Fruit fly (Drosophila melanogaster) whole organism, embryonic: ENCODE results near the gene Ppi1.

Experiments
- Abd-B ChIP-seq: fragments of 200-800 bp; sonication (Bioruptor generic); optimal IDR thresholded peaks from 2 replicates; lab custom pipeline; 2018; ENCODE audit warnings: missing biosample characterization, mild to moderate bottlenecking, missing genetic modification characterization, moderate library complexity
- Atf3 ChIP-seq: fragments of 200-800 bp; sonication (Bioruptor generic); optimal IDR thresholded peaks from 3 replicates; lab custom pipeline; 2016; ENCODE audit warnings: missing biosample characterization, missing genetic modification characterization
- Bteb2 ChIP-seq: fragments of 200-800 bp; sonication (Bioruptor generic); optimal IDR thresholded peaks from 2 replicates; lab custom pipeline; 2016; ENCODE audit warnings: missing biosample characterization, missing genetic modification characterization
- CG10462 ChIP-seq: fragments of 200-800 bp; sonication (Bioruptor generic); optimal IDR thresholded peaks from 2 replicates; lab custom pipeline; 2016; ENCODE audit warnings: missing biosample characterization, missing genetic modification characterization
- CG11085 ChIP-seq: fragments of 200-800 bp; sonication (Bioruptor generic); IDR thresholded peaks from 2 replicates; pipeline ENCODE4 v1.3.6; 2022; ENCODE audit warnings: missing biosample characterization, missing genetic modification characterization
- CG11247 ChIP-seq: fragments of 200-800 bp; sonication (Bioruptor generic); IDR thresholded peaks from 2 replicates; pipeline ENCODE4 v1.3.6; 2022; ENCODE audit warnings: missing biosample characterization, missing genetic modification characterization
- CG14860 ChIP-seq: fragments of 200-800 bp; sonication (Bioruptor generic); IDR thresholded peaks from 3 replicates; pipeline ENCODE4 v1.3.6; 2022; ENCODE audit warnings: missing biosample characterization, missing genetic modification characterization; ENCODE audit not compliant: partially characterized antibody
- CG15514 ChIP-seq: fragments of 200-800 bp; sonication (Bioruptor generic); optimal IDR thresholded peaks from 3 replicates; lab custom pipeline; 2017; ENCODE audit warnings: missing biosample characterization, missing genetic modification characterization, mild to moderate bottlenecking, moderate library complexity, missing genetic modification reagents
- CG17359 ChIP-seq: fragments of 200-800 bp; sonication (Bioruptor generic); optimal IDR thresholded peaks from 3 replicates; lab custom pipeline; 2018; ENCODE audit warnings: missing biosample characterization, mild to moderate bottlenecking, missing genetic modification characterization, moderate library complexity
- CG30403 ChIP-seq: fragments of 200-800 bp; sonication (Bioruptor generic); optimal IDR thresholded peaks from 3 replicates; lab custom pipeline; 2016; ENCODE audit warnings: missing biosample characterization, missing genetic modification characterization
- CG33213 ChIP-seq: fragments of 200-800 bp; sonication (Bioruptor generic); optimal IDR thresholded peaks from 3 replicates; lab custom pipeline; 2016; ENCODE audit warnings: missing biosample characterization, missing genetic modification characterization
- CG34376 ChIP-seq: fragments of 200-800 bp; sonication (Bioruptor generic); optimal IDR thresholded peaks from 2 replicates; lab custom pipeline; 2018; ENCODE audit warnings: missing biosample characterization, mild to moderate bottlenecking, missing genetic modification characterization
- CG4404 ChIP-seq: fragments of 200-800 bp; sonication (Bioruptor generic); IDR thresholded peaks from 2 replicates; pipeline ENCODE4 v1.3.6; 2022; ENCODE audit warnings: missing biosample characterization, missing genetic modification characterization
- CG4707 ChIP-seq: fragments of 200-800 bp; sonication (Bioruptor generic); optimal IDR thresholded peaks from 2 replicates; lab custom pipeline; 2018; ENCODE audit warnings: missing biosample characterization, mild to moderate bottlenecking, missing genetic modification characterization, moderate library complexity
- CG4730 ChIP-seq: fragments of 200-800 bp; sonication (Bioruptor generic); IDR thresholded peaks from 2 replicates; pipeline ENCODE4 v1.3.6; 2022; ENCODE audit warnings: missing biosample characterization, missing genetic modification characterization
- CG5180 ChIP-seq: fragments of 200-800 bp; sonication (Bioruptor generic); optimal IDR thresholded peaks from 3 replicates; lab custom pipeline; 2017; ENCODE audit warnings: missing biosample characterization, missing genetic modification characterization, mild to moderate bottlenecking, moderate library complexity, missing genetic modification reagents
- CG5245 ChIP-seq: fragments of 200-800 bp; sonication (Bioruptor generic); optimal IDR thresholded peaks from 3 replicates; lab custom pipeline; 2016; ENCODE audit warnings: missing biosample characterization, missing genetic modification characterization
- CkIIα-i1 ChIP-seq: fragments of 200-800 bp; sonication (Bioruptor generic); IDR thresholded peaks from 2 replicates; pipeline ENCODE4 v1.3.6; 2022; ENCODE audit warnings: missing biosample characterization, missing genetic modification characterization
- D19A ChIP-seq: fragments of 200-800 bp; optimal IDR thresholded peaks from 3 replicates; lab custom pipeline; 2019; ENCODE audit warnings: missing biosample characterization, mild to moderate bottlenecking, missing genetic modification characterization, moderate library complexity
- Dip3 ChIP-seq: fragments of 200-800 bp; sonication (Bioruptor generic); optimal IDR thresholded peaks from 3 replicates; lab custom pipeline; 2016; ENCODE audit warnings: missing biosample characterization, missing genetic modification characterization
- Hey ChIP-seq: fragments of 200-800 bp; sonication (Bioruptor generic); optimal IDR thresholded peaks from 3 replicates; lab custom pipeline; 2018; ENCODE audit warnings: missing biosample characterization, mild to moderate bottlenecking, missing genetic modification characterization
- HmgZ ChIP-seq: fragments of 200-800 bp; sonication (Bioruptor generic); optimal IDR thresholded peaks from 2 replicates; lab custom pipeline; 2018; ENCODE audit warnings: missing biosample characterization, mild to moderate bottlenecking, missing genetic modification characterization
- Hr78 ChIP-seq, 2 experiments: fragments of 200-800 bp in 1 of 2; fragments of >200 bp in 1 of 2; sonication (Bioruptor generic) in 1 of 2; optimal IDR thresholded peaks; 2 replicates each; lab custom pipeline; 2017 to 2019; ENCODE audit warnings: missing biosample characterization in 2 of 2, missing genetic modification characterization in 2 of 2, mild to moderate bottlenecking in 1 of 2, moderate library complexity in 1 of 2
- Hsf ChIP-seq: fragments of 200-800 bp; sonication (Bioruptor generic); optimal IDR thresholded peaks from 3 replicates; lab custom pipeline; 2016; ENCODE audit warnings: missing biosample characterization, missing genetic modification characterization
- Lim3 ChIP-seq: fragments of 200-800 bp; sonication (Bioruptor generic); IDR thresholded peaks from 2 replicates; pipeline ENCODE4 v1.3.6; 2022; ENCODE audit warnings: missing biosample characterization, missing genetic modification characterization
- Med ChIP-seq: fragments of 200-800 bp; sonication (Bioruptor generic); peaks from one replicate; lab custom pipeline; 2016; ENCODE audit warnings: missing biosample characterization, missing genetic modification characterization, mild to moderate bottlenecking, inconsistent platforms, moderate library complexity
- Poxn ChIP-seq: fragments of 200-800 bp; sonication (Bioruptor generic); IDR thresholded peaks from 2 replicates; pipeline ENCODE4 v1.3.6; 2022; ENCODE audit warnings: missing biosample characterization, missing genetic modification characterization
- Ravus ChIP-seq: fragments of 200-800 bp; sonication (Bioruptor generic); IDR thresholded peaks from 2 replicates; pipeline ENCODE4 v1.3.6; 2022; ENCODE audit warnings: missing biosample characterization, missing genetic modification characterization
- Side ChIP-seq: fragments of 200-800 bp; sonication (Bioruptor generic); optimal IDR thresholded peaks from 2 replicates; lab custom pipeline; 2016; ENCODE audit warnings: missing biosample characterization, missing genetic modification characterization
- Sox102F ChIP-seq: fragments of 200-800 bp; sonication (Bioruptor generic); optimal IDR thresholded peaks from 2 replicates; lab custom pipeline; 2018; ENCODE audit warnings: missing biosample characterization, mild to moderate bottlenecking, missing genetic modification characterization, moderate library complexity
- az2 ChIP-seq: fragments of 200-800 bp; sonication (Bioruptor generic); optimal IDR thresholded peaks from 3 replicates; lab custom pipeline; 2016; ENCODE audit warnings: missing biosample characterization, missing genetic modification characterization
- btn ChIP-seq: fragments of 200-800 bp; sonication (Bioruptor generic); optimal IDR thresholded peaks from 2 replicates; lab custom pipeline; 2016; ENCODE audit warnings: missing biosample characterization, missing genetic modification characterization
- cg ChIP-seq: fragments of 200-800 bp; sonication (Bioruptor generic); optimal IDR thresholded peaks from 3 replicates; lab custom pipeline; 2019; ENCODE audit warnings: missing biosample characterization, mild to moderate bottlenecking, missing genetic modification characterization, moderate library complexity
- corto ChIP-seq: fragments of 200-800 bp; sonication (Bioruptor generic); optimal IDR thresholded peaks from 2 replicates; lab custom pipeline; 2016; ENCODE audit warnings: missing biosample characterization, mild to moderate bottlenecking, missing genetic modification characterization, moderate library complexity
- crp ChIP-seq, 2 experiments: fragments of 200-800 bp; sonication (Bioruptor generic); optimal IDR thresholded peaks; 2 replicates in 1 of 2; 3 replicates in 1 of 2; lab custom pipeline; 2017; ENCODE audit warnings: missing biosample characterization in 2 of 2, missing genetic modification characterization in 2 of 2, mild to moderate bottlenecking in 1 of 2, moderate library complexity in 1 of 2
- danr ChIP-seq: fragments of 200-800 bp; sonication (Bioruptor generic); IDR thresholded peaks from 2 replicates; pipeline ENCODE4 v1.3.6; 2022; ENCODE audit warnings: missing biosample characterization, missing genetic modification characterization
- en ChIP-seq: fragments of 200-800 bp; sonication (Bioruptor generic); optimal IDR thresholded peaks from 2 replicates; lab custom pipeline; 2016; ENCODE audit warnings: missing biosample characterization, missing genetic modification characterization
- eyg ChIP-seq: fragments of 200-800 bp; sonication (Bioruptor generic); optimal IDR thresholded peaks from 3 replicates; lab custom pipeline; 2016; ENCODE audit warnings: missing biosample characterization, missing genetic modification characterization
- grau ChIP-seq: fragments of 200-800 bp; optimal IDR thresholded peaks from 3 replicates; lab custom pipeline; 2019; ENCODE audit warnings: missing biosample characterization, mild to moderate bottlenecking, missing genetic modification characterization, moderate library complexity
- gro ChIP-seq: fragments of 200-800 bp; sonication (Bioruptor generic); optimal IDR thresholded peaks from 2 replicates; lab custom pipeline; 2016; ENCODE audit warnings: missing biosample characterization, missing genetic modification characterization
- gsb-n ChIP-seq: fragments of 200-800 bp; sonication (Bioruptor generic); optimal IDR thresholded peaks from 3 replicates; lab custom pipeline; 2018; ENCODE audit warnings: missing biosample characterization, mild to moderate bottlenecking, missing genetic modification characterization
- ind ChIP-seq: fragments of 200-800 bp; sonication (Bioruptor generic); optimal IDR thresholded peaks from 3 replicates; lab custom pipeline; 2016; ENCODE audit warnings: missing biosample characterization, missing genetic modification characterization
- kay ChIP-seq: fragments of 200-800 bp; sonication (Bioruptor generic); optimal IDR thresholded peaks from 2 replicates; lab custom pipeline; 2016; ENCODE audit warnings: missing biosample characterization, missing genetic modification characterization
- onecut ChIP-seq: fragments of 200-800 bp; sonication (Bioruptor generic); IDR thresholded peaks from 2 replicates; pipeline ENCODE4 v1.3.6; 2022; ENCODE audit warnings: missing biosample characterization, missing genetic modification characterization
- pzg ChIP-seq: fragments of 200-800 bp; sonication (Bioruptor generic); optimal IDR thresholded peaks from 3 replicates; lab custom pipeline; 2018; ENCODE audit warnings: missing biosample characterization, mild to moderate bottlenecking, missing genetic modification characterization, moderate library complexity
- sisA ChIP-seq: fragments of 200-800 bp; sonication (Bioruptor generic); IDR thresholded peaks from 2 replicates; pipeline ENCODE4 v1.3.6; 2022; ENCODE audit warnings: missing biosample characterization, missing genetic modification characterization
- unpg ChIP-seq: fragments of 200-800 bp; sonication (Bioruptor generic); optimal IDR thresholded peaks from 3 replicates; lab custom pipeline; 2018; ENCODE audit warnings: missing biosample characterization, mild to moderate bottlenecking, missing genetic modification characterization, moderate library complexity
- z ChIP-seq: fragments of 200-800 bp; sonication (Bioruptor generic); IDR thresholded peaks from 3 replicates; pipeline ENCODE4 v1.3.6; 2022; ENCODE audit warnings: missing biosample characterization, missing genetic modification characterization
- zfh2 ChIP-seq: fragments of 200-800 bp; sonication (Bioruptor generic); optimal IDR thresholded peaks from 2 replicates; lab custom pipeline; 2016; ENCODE audit warnings: missing biosample characterization, missing genetic modification characterization

Ppi1 gene

dm6 chr3R:30134063-30135047, 5.4 kb upstream of the Ppi1 start, which contains the start of gene Tpi (continued):
- TF ChIP-seq crp (GFP tag; optimal IDR thresholded peaks at IDR 0.05; lab: Kevin White, UChicago) (peak in 1 of 2 experiments; percentile 87), CG30403 (peak; percentile 33), zfh2 (GFP tag; lab: Kevin White, UChicago) (peak; percentile 62), eyg (GFP tag; lab: Kevin White, UChicago) (peak; percentile 22), CG11247 (GFP tag; lab: Robert Waterston, UW) (no peak), Dip3 (GFP tag; lab: Kevin White, UChicago) (no peak), CkIIα-i1 (GFP tag; lab: Robert Waterston, UW) (0 out of 2 replicates have a peak, but pooled peaks have one; percentile 8), sisA (GFP tag; lab: Robert Waterston, UW) (no peak), pzg (peak; percentile 42), CG5245 (no peak), Bteb2 (peak; percentile 26), CG4404 (GFP tag; lab: Robert Waterston, UW) (no peak), az2 (peak; percentile 41), grau (tag; lab: Kevin White, UChicago) (peak; percentile 63), kay (no peak), unpg (peak; percentile 62), D19A (tag; lab: Kevin White, UChicago) (peak; percentile 70), CG5180 (no peak), CG11085 (no peak), Hsf (GFP tag; lab: Kevin White, UChicago) (peak; percentile 41), CG4707 (GFP tag; lab: Kevin White, UChicago) (no peak), btn (GFP tag; lab: Kevin White, UChicago) (no peak), z (GFP tag; lab: Robert Waterston, UW) (0 out of 3 replicates have a peak, but pooled peaks have one; percentile 45), CG4730 (GFP tag; lab: Robert Waterston, UW) (no peak), CG34376 (GFP tag; lab: Kevin White, UChicago) (peak; percentile 1), CG15514 (GFP tag; lab: Kevin White, UChicago) (peak; percentile 76), ind (no peak), cg (GFP tag; lab: Kevin White, UChicago) (no peak), Med (GFP tag; lab: Kevin White, UChicago) (peak; percentile 83), CG14860 (GFP tag; lab: Robert Waterston, UW) (no peak), Hr78 (GFP tag; optimal IDR thresholded peaks at IDR 0.05; lab: Kevin White, UChicago) (peak in 1 of 2 experiments; percentile 73), Sox102F (GFP tag; lab: Kevin White, UChicago) (peak; percentile 50), HmgZ (no peak), CG10462 (GFP tag; lab: Kevin White, UChicago) (no peak), Poxn (GFP tag; lab: Robert Waterston, UW) (no peak), Lim3 (GFP tag; lab: Robert Waterston, UW) (no peak), danr (no peak), onecut (GFP tag; lab: Robert Waterston, UW) (no peak), Hey (tag; lab: Kevin White, UChicago) (no peak), gsb-n (tag; lab: Kevin White, UChicago) (no peak), en (no peak), Atf3 (GFP tag; lab: Kevin White, UChicago) (no peak), Side (no peak), CG33213 (GFP tag; lab: Kevin White, UChicago) (no peak), corto (GFP tag; lab: Kevin White, UChicago) (no peak), Abd-B (GFP tag; lab: Kevin White, UChicago) (no peak), gro (GFP tag; lab: Kevin White, UChicago) (no peak), CG17359 (tag; lab: Kevin White, UChicago) (no peak), Ravus (GFP tag; lab: Robert Waterston, UW) (no peak)
